Worm (Caenorhabditis elegans) whole organism, late embryonic: ENCODE data around the gene M03F8.7.
A peak's percentile ranks its signal among the peaks of the same experiment; 100 is the strongest.

Experiments
- C08G9.2 ChIP-seq: sonication (generic microtip); optimal IDR thresholded peaks from 2 replicates; lab custom pipeline; 2016; ENCODE audit warnings: mild to moderate bottlenecking, missing genetic modification characterization, moderate library complexity, missing compliant biosample characterization
- C38D4.7 ChIP-seq: fragments of 200-800 bp; sonication (Bioruptor generic); optimal IDR thresholded peaks from 2 replicates; lab custom pipeline; 2018; ENCODE audit warnings: mild to moderate bottlenecking, missing genetic modification characterization, moderate library complexity, missing compliant biosample characterization
- F13H6.1 ChIP-seq: sonication (generic microtip); optimal IDR thresholded peaks from 2 replicates; lab custom pipeline; 2016; ENCODE audit warnings: missing genetic modification characterization, missing compliant biosample characterization
- K09A11.1 ChIP-seq: sonication (generic microtip); optimal IDR thresholded peaks from 2 replicates; lab custom pipeline; 2017; ENCODE audit warnings: antibody characterized with exemption, mild to moderate bottlenecking, missing genetic modification characterization, missing compliant biosample characterization; ENCODE audit not compliant: insufficient read depth
- T23F11.4 ChIP-seq: fragments of 200-800 bp; sonication (Bioruptor generic); optimal IDR thresholded peaks from 2 replicates; lab custom pipeline; 2018; ENCODE audit warnings: mild to moderate bottlenecking, missing genetic modification characterization, missing compliant biosample characterization
- Y22D7AL.16 ChIP-seq: sonication (generic microtip); optimal IDR thresholded peaks from 2 replicates; lab custom pipeline; 2016; ENCODE audit warnings: missing genetic modification characterization, missing compliant biosample characterization
- ahr-1 ChIP-seq: sonication (generic microtip); optimal IDR thresholded peaks from 2 replicates; lab custom pipeline; 2016; ENCODE audit warnings: missing genetic modification characterization, missing compliant biosample characterization
- ama-1 ChIP-seq: fragments of 150-350 bp; optimal IDR thresholded peaks from 2 replicates; lab custom pipeline; 2014
- ceh-18 ChIP-seq: sonication (generic microtip); optimal IDR thresholded peaks from 2 replicates; lab custom pipeline; 2016; ENCODE audit warnings: missing genetic modification characterization, missing compliant biosample characterization
- ceh-19 ChIP-seq: fragments of 200-800 bp; sonication (Bioruptor generic); optimal IDR thresholded peaks from 2 replicates; lab custom pipeline; 2018; ENCODE audit warnings: mild to moderate bottlenecking, missing genetic modification characterization, missing compliant biosample characterization
- ceh-2 ChIP-seq: sonication (generic microtip); optimal IDR thresholded peaks from 2 replicates; lab custom pipeline; 2016; ENCODE audit warnings: missing genotype, missing genetic modification characterization, missing compliant biosample characterization
- ceh-22 ChIP-seq: sonication (generic microtip); optimal IDR thresholded peaks from 2 replicates; lab custom pipeline; 2017; ENCODE audit warnings: missing biosample characterization, missing genetic modification characterization
- ceh-31 ChIP-seq: sonication (generic microtip); optimal IDR thresholded peaks from 2 replicates; lab custom pipeline; 2016; ENCODE audit warnings: missing genetic modification characterization, missing compliant biosample characterization
- ceh-48 ChIP-seq: sonication (generic microtip); optimal IDR thresholded peaks from 2 replicates; lab custom pipeline; 2016; ENCODE audit warnings: missing genetic modification characterization, inconsistent platforms, missing compliant biosample characterization
- ceh-6 ChIP-seq: fragments of 200-800 bp; sonication (Bioruptor generic); optimal IDR thresholded peaks from 2 replicates; lab custom pipeline; 2018; ENCODE audit warnings: mild to moderate bottlenecking, missing genetic modification characterization, missing compliant biosample characterization
- che-1 ChIP-seq: sonication (generic microtip); optimal IDR thresholded peaks from 2 replicates; lab custom pipeline; 2016; ENCODE audit warnings: mild to moderate bottlenecking, missing genetic modification characterization, missing compliant biosample characterization
- dmd-4 ChIP-seq: sonication (generic microtip); optimal IDR thresholded peaks from 2 replicates; lab custom pipeline; 2016; ENCODE audit warnings: borderline replicate concordance, missing genetic modification characterization, missing compliant biosample characterization
- dve-1 ChIP-seq: sonication (generic microtip); optimal IDR thresholded peaks from 2 replicates; lab custom pipeline; 2017; ENCODE audit warnings: antibody characterized with exemption, mild to moderate bottlenecking, missing genetic modification characterization, missing compliant biosample characterization
- elt-2 ChIP-seq: sonication (generic microtip); optimal IDR thresholded peaks from 2 replicates; lab custom pipeline; 2016; ENCODE audit warnings: missing genetic modification reagents, missing genetic modification characterization, missing compliant biosample characterization
- fax-1 ChIP-seq: sonication (generic microtip); optimal IDR thresholded peaks from 2 replicates; lab custom pipeline; 2016; ENCODE audit warnings: missing genotype, missing genetic modification characterization, missing compliant biosample characterization
- fkh-10 ChIP-seq: fragments of 150-350 bp; optimal IDR thresholded peaks from 2 replicates; lab custom pipeline; 2014; ENCODE audit warnings: missing biosample characterization, missing genetic modification reagents, missing genetic modification characterization
- fkh-6 ChIP-seq: sonication (generic microtip); optimal IDR thresholded peaks from 2 replicates; lab custom pipeline; 2016; ENCODE audit warnings: missing genetic modification characterization, missing compliant biosample characterization
- gmeb-2 ChIP-seq: sonication (generic microtip); optimal IDR thresholded peaks from 2 replicates; lab custom pipeline; 2016; ENCODE audit warnings: missing genetic modification characterization, inconsistent platforms, missing compliant biosample characterization
- hlh-13 ChIP-seq: fragments of 200-800 bp; sonication (Bioruptor generic); optimal IDR thresholded peaks from 2 replicates; lab custom pipeline; 2018; ENCODE audit warnings: mild to moderate bottlenecking, missing genetic modification characterization, missing compliant biosample characterization
- hlh-30 ChIP-seq: sonication (generic microtip); optimal IDR thresholded peaks from 2 replicates; lab custom pipeline; 2017; ENCODE audit warnings: antibody characterized with exemption, missing genetic modification characterization, missing compliant biosample characterization; ENCODE audit not compliant: insufficient read depth
- hlh-8 ChIP-seq: sonication (generic microtip); optimal IDR thresholded peaks from 2 replicates; lab custom pipeline; 2016; ENCODE audit warnings: missing genotype, missing genetic modification characterization, missing compliant biosample characterization
- lin-11 ChIP-seq: fragments of 200-800 bp; sonication (Bioruptor generic); optimal IDR thresholded peaks from 2 replicates; lab custom pipeline; 2018; ENCODE audit warnings: mild to moderate bottlenecking, missing genetic modification characterization, missing compliant biosample characterization
- madf-2 ChIP-seq: sonication (generic microtip); optimal IDR thresholded peaks from 2 replicates; lab custom pipeline; 2017; ENCODE audit warnings: missing genetic modification characterization, missing compliant biosample characterization
- nfya-1 ChIP-seq: sonication (generic microtip); optimal IDR thresholded peaks from 2 replicates; lab custom pipeline; 2017; ENCODE audit warnings: missing genetic modification characterization, mild to moderate bottlenecking, missing compliant biosample characterization, antibody characterized with exemption, moderate library complexity
- nhr-11 ChIP-seq: fragments of 150-350 bp; optimal IDR thresholded peaks from 2 replicates; lab custom pipeline; 2014; ENCODE audit warnings: missing biosample characterization, missing genetic modification characterization
- pag-3 ChIP-seq: sonication (generic microtip); optimal IDR thresholded peaks from 2 replicates; lab custom pipeline; 2016; ENCODE audit warnings: missing compliant biosample characterization, missing genetic modification characterization, borderline replicate concordance
- pat-9 ChIP-seq: fragments of 200-800 bp; sonication (Bioruptor generic); optimal IDR thresholded peaks from 2 replicates; lab custom pipeline; 2018; ENCODE audit warnings: mild to moderate bottlenecking, missing genetic modification characterization, moderate library complexity, missing compliant biosample characterization
- pax-1 ChIP-seq: fragments of 150-350 bp; optimal IDR thresholded peaks from 2 replicates; lab custom pipeline; 2014; ENCODE audit warnings: missing biosample characterization, missing genetic modification characterization
- pha-2 ChIP-seq: sonication (generic microtip); optimal IDR thresholded peaks from 2 replicates; lab custom pipeline; 2017; ENCODE audit warnings: mild to moderate bottlenecking, missing genetic modification characterization, missing compliant biosample characterization
- pqm-1 ChIP-seq: sonication (generic microtip); optimal IDR thresholded peaks from 2 replicates; lab custom pipeline; 2016; ENCODE audit warnings: missing genetic modification characterization, missing compliant biosample characterization
- pros-1 ChIP-seq: fragments of 150-350 bp; optimal IDR thresholded peaks from 2 replicates; lab custom pipeline; 2014; ENCODE audit warnings: missing biosample characterization, missing genetic modification reagents, missing genetic modification characterization
- ref-2 ChIP-seq: sonication (generic microtip); optimal IDR thresholded peaks from 2 replicates; lab custom pipeline; 2016; ENCODE audit warnings: missing genetic modification characterization, missing compliant biosample characterization
- rnt-1 ChIP-seq: sonication (generic microtip); optimal IDR thresholded peaks from 2 replicates; lab custom pipeline; 2016; ENCODE audit warnings: missing genetic modification characterization, missing compliant biosample characterization
- sdc-2 ChIP-seq: sonication (generic microtip); optimal IDR thresholded peaks from 2 replicates; lab custom pipeline; 2016; ENCODE audit warnings: missing genotype, missing genetic modification characterization, missing compliant biosample characterization
- sox-2 ChIP-seq: fragments of 200-800 bp; sonication (Bioruptor generic); IDR thresholded peaks from 2 replicates; pipeline ENCODE4 v1.3.6; 2022; ENCODE audit warnings: missing genetic modification reagents, missing genetic modification characterization, missing compliant biosample characterization
- syd-9 ChIP-seq: sonication (generic microtip); optimal IDR thresholded peaks from 2 replicates; lab custom pipeline; 2016; ENCODE audit warnings: mild to moderate bottlenecking, missing genetic modification characterization, moderate library complexity, missing compliant biosample characterization
- tbx-2 ChIP-seq: sonication (generic microtip); optimal IDR thresholded peaks from 2 replicates; lab custom pipeline; 2016; ENCODE audit warnings: missing genetic modification characterization, missing compliant biosample characterization
- tbx-7 ChIP-seq: sonication (generic microtip); optimal IDR thresholded peaks from 2 replicates; lab custom pipeline; 2016; ENCODE audit warnings: missing genotype, missing genetic modification characterization, missing compliant biosample characterization
- ttx-3 ChIP-seq: sonication (generic microtip); optimal IDR thresholded peaks from 2 replicates; lab custom pipeline; 2016; ENCODE audit warnings: missing genetic modification reagents, missing genetic modification characterization, missing compliant biosample characterization
- zip-5 ChIP-seq: sonication (generic microtip); optimal IDR thresholded peaks from 2 replicates; lab custom pipeline; 2016; ENCODE audit warnings: missing genetic modification characterization, missing compliant biosample characterization

M03F8.7 gene

DNA sequence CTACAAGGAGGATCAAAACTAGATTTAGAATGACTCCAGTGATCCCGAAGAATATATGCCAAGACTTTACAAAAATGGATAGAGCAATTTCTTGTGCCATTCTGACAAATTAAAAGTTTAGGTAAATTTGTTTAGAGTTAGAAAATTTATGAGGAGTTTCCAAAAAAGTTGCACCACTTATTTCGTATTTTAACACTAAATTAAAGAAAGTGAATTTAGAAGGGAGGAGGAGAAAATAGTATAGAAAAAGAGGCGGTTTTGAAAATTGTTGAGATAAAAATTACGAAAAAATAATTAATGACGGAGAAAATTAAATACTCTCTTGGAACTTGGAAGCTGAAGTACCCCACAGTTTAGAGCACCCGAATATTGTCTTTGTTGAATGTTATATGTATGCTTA lies 30.5 kb upstream of the M03F8.7 start, which contains the start of gene srd-15:
Gene srd-15, minus strand, starts transcription at position 101 of the 400 bp plus-strand sequence.
- no peak for TF ChIP-seq syd-9 (tag; lab: Kevin White, UChicago)
- TF ChIP-seq ahr-1: no peak

DNA sequence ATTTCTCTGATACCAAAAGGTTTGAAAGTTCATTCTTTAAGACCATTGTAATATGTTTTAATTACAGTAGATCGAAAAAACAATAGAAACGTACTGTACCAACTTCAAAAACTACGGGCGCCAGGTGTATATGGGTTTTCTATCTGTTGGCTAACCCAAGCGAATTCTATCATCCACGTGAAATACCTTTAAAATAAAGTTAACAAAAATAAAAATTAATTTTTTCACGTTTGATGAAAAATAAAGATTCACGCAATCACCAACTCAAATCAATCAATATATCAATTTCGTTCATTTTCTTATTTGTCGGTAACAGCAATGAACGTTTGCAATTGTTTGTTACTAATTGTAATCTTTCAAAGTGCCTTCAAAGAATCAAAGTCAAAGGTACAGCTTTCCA lies 29.6 kb upstream of the M03F8.7 start, which contains the start of gene C04E6.4:
Gene C04E6.4, plus strand, starts transcription at position 301 of the 400 bp plus-strand sequence.
- TF ChIP-seq tbx-7 (tag; lab: Kevin White, UChicago) (no peak), tbx-2 (tag; lab: Kevin White, UChicago) (no peak), madf-2 (no peak), Y22D7AL.16 (tag; lab: Kevin White, UChicago) (no peak), sdc-2 (no peak), ceh-48 (tag; lab: Kevin White, UChicago) (no peak), lin-11 (tag; lab: Kevin White, UChicago) (no peak), ref-2 (no peak), ceh-19 (no peak), ttx-3 (no peak), pax-1 (tag; lab: Kevin White, UChicago) (no peak), ceh-6 (GFP tag; lab: Kevin White, UChicago) (no peak), ceh-18 (no peak), hlh-13 (GFP tag; lab: Kevin White, UChicago) (no peak), zip-5 (tag; lab: Kevin White, UChicago) (no peak), fax-1 (tag; lab: Kevin White, UChicago) (no peak), hlh-8 (no peak), syd-9 (tag; lab: Kevin White, UChicago) (no peak), pqm-1 (no peak)

DNA sequence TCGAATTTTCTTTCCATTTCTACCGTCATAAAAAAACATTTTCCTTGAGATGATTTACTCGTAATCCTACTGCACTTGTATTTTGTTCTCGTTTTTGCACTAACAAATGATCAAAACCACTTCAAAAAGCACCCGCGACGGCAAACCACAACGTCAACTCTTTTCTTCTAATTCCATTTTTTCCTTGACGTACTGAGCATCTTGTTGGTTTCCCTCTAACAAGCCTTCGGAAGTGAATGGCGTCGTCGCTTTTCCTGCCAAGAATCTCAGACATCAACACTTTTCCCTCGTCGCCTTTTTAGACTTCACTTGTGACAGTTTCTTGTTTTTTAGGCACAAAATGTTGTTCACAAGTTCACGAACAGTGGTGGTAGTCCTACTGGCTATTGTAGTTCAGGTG lies 24.3 kb upstream of the M03F8.7 start, which contains the start of gene C04E6.13:
Gene C04E6.13, plus strand, starts transcription at position 301 of the 400 bp plus-strand sequence.
- TF ChIP-seq dve-1 (tag; lab: Kevin White, UChicago) (no peak), hlh-30 (tag; lab: Kevin White, UChicago) (no peak), ama-1 (lab: Kevin White, UChicago) (no peak), ceh-31 (no peak), rnt-1 (tag; lab: Kevin White, UChicago) (no peak), ceh-22 (tag; lab: Kevin White, UChicago) (no peak), syd-9 (tag; lab: Kevin White, UChicago) (no peak), ceh-18 (no peak), C08G9.2 (no peak), pros-1 (tag; lab: Kevin White, UChicago) (no peak), elt-2 (no peak), tbx-7 (tag; lab: Kevin White, UChicago) (no peak), fkh-10 (GFP tag; lab: Kevin White, UChicago) (no peak), gmeb-2 (tag; lab: Kevin White, UChicago) (no peak), che-1 (tag; lab: Kevin White, UChicago) (no peak), pag-3 (no peak), lin-11 (tag; lab: Kevin White, UChicago) (no peak)

- no peak for TF ChIP-seq pat-9
- no peak for TF ChIP-seq nhr-11 (tag; lab: Kevin White, UChicago)
- TF ChIP-seq ceh-2: no peak
- no peak for TF ChIP-seq ceh-22 (tag; lab: Kevin White, UChicago)
- no peak for TF ChIP-seq tbx-2 (tag; lab: Kevin White, UChicago)
- TF ChIP-seq fkh-10 (GFP tag; lab: Kevin White, UChicago): no peak
- no peak for TF ChIP-seq ceh-48 (tag; lab: Kevin White, UChicago)
- TF ChIP-seq pqm-1: no peak
- no peak for TF ChIP-seq Y22D7AL.16 (tag; lab: Kevin White, UChicago)
Observed at ce11 chrV:5916862-5917261, 19.9 kb upstream of the M03F8.7 start.

ce11 chrV:5917707-5918106 lies 19.0 kb upstream of the M03F8.7 start, which contains the start of gene lrpr-1:
lrpr-1 (minus strand) TSS chrV:5917891.
- TF ChIP-seq pros-1 (tag; lab: Kevin White, UChicago) (no peak), pha-2 (tag; lab: Kevin White, UChicago) (no peak), C38D4.7 (GFP tag; lab: Kevin White, UChicago) (no peak), fax-1 (tag; lab: Kevin White, UChicago) (peak; percentile 66), fkh-6 (tag; lab: Kevin White, UChicago) (peak; percentile 28), syd-9 (tag; lab: Kevin White, UChicago) (no peak), T23F11.4 (GFP tag; lab: Kevin White, UChicago) (no peak), sox-2 (GFP tag; lab: Robert Waterston, UW) (no peak), ama-1 (lab: Kevin White, UChicago) (no peak), F13H6.1 (tag; lab: Kevin White, UChicago) (peak; percentile 41), ref-2 (peak; percentile 89), ceh-2 (peak; percentile 94), dmd-4 (tag; lab: Kevin White, UChicago) (no peak), nfya-1 (tag; lab: Kevin White, UChicago) (no peak), K09A11.1 (tag; lab: Kevin White, UChicago) (no peak), ceh-19 (no peak)
